Worm (Caenorhabditis elegans) whole organism, early embryonic: ENCODE measurements around the gene F55G11.10.

ENCODE experiments used
- B0310.2 ChIP-seq: sonication (generic microtip); optimal IDR thresholded peaks from 2 replicates; lab custom pipeline; 2016; ENCODE audit warnings: mild to moderate bottlenecking, missing genetic modification characterization, missing compliant biosample characterization
- F13C5.2 ChIP-seq: sonication (generic microtip); optimal IDR thresholded peaks from 2 replicates; lab custom pipeline; 2017; ENCODE audit warnings: mild to moderate bottlenecking, missing genetic modification characterization, inconsistent platforms, missing compliant biosample characterization
- aly-1 ChIP-seq: sonication (generic microtip); optimal IDR thresholded peaks from 2 replicates; lab custom pipeline; 2016; ENCODE audit warnings: missing genetic modification characterization, missing compliant biosample characterization
- ama-1 ChIP-seq: fragments of 150-350 bp; optimal IDR thresholded peaks from 2 replicates; lab custom pipeline; 2014
- ceh-13 ChIP-seq: fragments of 200-800 bp; sonication (Bioruptor generic); optimal IDR thresholded peaks from 2 replicates; lab custom pipeline; 2018; ENCODE audit warnings: mild to moderate bottlenecking, missing genetic modification characterization, missing compliant biosample characterization
- ceh-36 ChIP-seq: sonication (generic microtip); optimal IDR thresholded peaks from 2 replicates; lab custom pipeline; 2016; ENCODE audit warnings: missing genetic modification characterization, inconsistent platforms, missing compliant biosample characterization
- ets-7 ChIP-seq: sonication (generic microtip); optimal IDR thresholded peaks from 2 replicates; lab custom pipeline; 2016; ENCODE audit warnings: missing genotype, missing genetic modification characterization, missing compliant biosample characterization
- flt-1 ChIP-seq: fragments of 200-800 bp; sonication (Bioruptor generic); IDR thresholded peaks from 2 replicates; pipeline ENCODE4 v1.3.6; 2022; ENCODE audit warnings: missing genetic modification characterization, missing compliant biosample characterization
- hmbx-1 ChIP-seq: sonication (generic microtip); optimal IDR thresholded peaks from 2 replicates; lab custom pipeline; 2016; ENCODE audit warnings: mild to moderate bottlenecking, missing genetic modification characterization, missing compliant biosample characterization
- hmg-4 ChIP-seq: fragments of 200-800 bp; sonication (Bioruptor generic); optimal IDR thresholded peaks from 2 replicates; lab custom pipeline; 2018; ENCODE audit warnings: mild to moderate bottlenecking, missing genetic modification characterization, missing compliant biosample characterization
- hnd-1 ChIP-seq: sonication (generic microtip); optimal IDR thresholded peaks from 2 replicates; lab custom pipeline; 2016; ENCODE audit warnings: missing genetic modification characterization, missing compliant biosample characterization
- pes-1 ChIP-seq: fragments of 200-800 bp; sonication (Bioruptor generic); IDR thresholded peaks from 2 replicates; pipeline ENCODE4 v1.3.6; 2022; ENCODE audit warnings: missing genetic modification reagents, missing genetic modification characterization, missing compliant biosample characterization
- scrt-1 ChIP-seq: fragments of 200-800 bp; sonication (Bioruptor generic); IDR thresholded peaks from 2 replicates; pipeline ENCODE4 v1.3.6; 2022; ENCODE audit warnings: missing genetic modification characterization, missing compliant biosample characterization
- sea-1 ChIP-seq: fragments of 200-800 bp; sonication (Bioruptor generic); conservative IDR thresholded peaks from 2 replicates; pipeline ENCODE4 v1.3.6; 2022; ENCODE audit warnings: missing genetic modification characterization, missing compliant biosample characterization
- tbx-11 ChIP-seq: fragments of 200-800 bp; sonication (Bioruptor generic); IDR thresholded peaks from 2 replicates; pipeline ENCODE4 v1.3.6; 2022; ENCODE audit warnings: missing genetic modification characterization, missing compliant biosample characterization
- tbx-37 ChIP-seq: fragments of 200-800 bp; sonication (Bioruptor generic); conservative IDR thresholded peaks from 2 replicates; pipeline ENCODE4 v1.3.6; 2022; ENCODE audit warnings: missing genetic modification reagents, missing genetic modification characterization, missing compliant biosample characterization
- tra-4 ChIP-seq: sonication (generic microtip); optimal IDR thresholded peaks from 2 replicates; lab custom pipeline; 2017; ENCODE audit warnings: missing genetic modification characterization, missing compliant biosample characterization

F55G11.10 gene

ce11 chrIV:12911990-12912389 is 36.6 kb upstream of the F55G11.10 start, which contains the start of gene K08D8.5:
K08D8.5 (minus strand) TSS chrIV:12912129.
- TF ChIP-seq aly-1 (tag; lab: Kevin White, UChicago), result no peak
- no peak for TF ChIP-seq pes-1 (GFP tag; lab: Robert Waterston, UW)
- no peak for TF ChIP-seq ets-7
- no peak for TF ChIP-seq hnd-1
- TF ChIP-seq hmg-4, result no peak
- no peak for TF ChIP-seq ceh-13
- no peak for TF ChIP-seq tbx-37 (GFP tag; lab: Robert Waterston, UW)
- no peak for TF ChIP-seq flt-1 (GFP tag; lab: Robert Waterston, UW)
- TF ChIP-seq hmbx-1 (tag; lab: Kevin White, UChicago), result no peak
- TF ChIP-seq scrt-1, result no peak
- no peak for TF ChIP-seq B0310.2
- no peak for TF ChIP-seq ceh-36

- TF ChIP-seq ets-7 (no peak), tbx-37 (GFP tag; lab: Robert Waterston, UW) (no peak), ceh-36 (no peak), aly-1 (tag; lab: Kevin White, UChicago) (no peak), hmbx-1 (tag; lab: Kevin White, UChicago) (no peak), hnd-1 (no peak), ceh-13 (no peak), tra-4 (tag; lab: Kevin White, UChicago) (no peak), sea-1 (no peak), ama-1 (lab: Kevin White, UChicago) (no peak), tbx-11 (GFP tag; lab: Robert Waterston, UW) (no peak), pes-1 (GFP tag; lab: Robert Waterston, UW) (no peak), scrt-1 (no peak), flt-1 (GFP tag; lab: Robert Waterston, UW) (no peak), B0310.2 (no peak), hmg-4 (no peak), F13C5.2 (no peak)
Measured at ce11 chrIV:12914532-12915019, 34.0 kb upstream of the F55G11.10 start, which contains the start of gene irg-6. irg-6 (minus strand) TSS chrIV:12914969.

ce11 chrIV:12915479-12915878 is 33.1 kb upstream of the F55G11.10 start, which contains the start of gene srz-15:
srz-15 (plus strand) TSS chrIV:12915779.
- TF ChIP-seq ceh-13 (no peak), B0310.2 (no peak), ceh-36 (no peak), hnd-1 (no peak), aly-1 (tag; lab: Kevin White, UChicago) (no peak), sea-1 (no peak), ets-7 (no peak), hmbx-1 (tag; lab: Kevin White, UChicago) (no peak), flt-1 (GFP tag; lab: Robert Waterston, UW) (no peak), ama-1 (lab: Kevin White, UChicago) (no peak), scrt-1 (no peak), tbx-37 (GFP tag; lab: Robert Waterston, UW) (no peak), tbx-11 (GFP tag; lab: Robert Waterston, UW) (no peak), tra-4 (tag; lab: Kevin White, UChicago) (no peak), pes-1 (GFP tag; lab: Robert Waterston, UW) (no peak), F13C5.2 (no peak), hmg-4 (no peak)

ce11 chrIV:12918256-12918655 is 30.3 kb upstream of the F55G11.10 start, which contains the start of gene C32H11.3:
C32H11.3 (plus strand) TSS chrIV:12918556.
- no peak for TF ChIP-seq aly-1 (tag; lab: Kevin White, UChicago)
- no peak for TF ChIP-seq pes-1 (GFP tag; lab: Robert Waterston, UW)
- no peak for TF ChIP-seq tbx-37 (GFP tag; lab: Robert Waterston, UW)
- no peak for TF ChIP-seq scrt-1
- no peak for TF ChIP-seq hmbx-1 (tag; lab: Kevin White, UChicago)
- no peak for TF ChIP-seq hnd-1
- no peak for TF ChIP-seq tra-4 (tag; lab: Kevin White, UChicago)

ce11 chrIV:12920553-12920952 is 28.0 kb upstream of the F55G11.10 start:
- TF ChIP-seq flt-1 (GFP tag; lab: Robert Waterston, UW) (no peak), tbx-11 (GFP tag; lab: Robert Waterston, UW) (no peak), scrt-1 (no peak)

- no peak for TF ChIP-seq hmg-4
- TF ChIP-seq F13C5.2, result no peak
- TF ChIP-seq tbx-37 (GFP tag; lab: Robert Waterston, UW), result no peak
- no peak for TF ChIP-seq ets-7
- no peak for TF ChIP-seq scrt-1
- TF ChIP-seq flt-1 (GFP tag; lab: Robert Waterston, UW), result no peak
Measured at ce11 chrIV:12921027-12921426, 27.5 kb upstream of the F55G11.10 start, which contains the start of gene C32H11.4. C32H11.4 (plus strand) TSS chrIV:12921264.

- no peak for TF ChIP-seq hnd-1
- no peak for TF ChIP-seq pes-1 (GFP tag; lab: Robert Waterston, UW)
- TF ChIP-seq tbx-11 (GFP tag; lab: Robert Waterston, UW), result no peak
- TF ChIP-seq ets-7, result no peak
- no peak for TF ChIP-seq ceh-13
- TF ChIP-seq ceh-36, result no peak
- TF ChIP-seq F13C5.2, result no peak
- TF ChIP-seq B0310.2, result no peak
- no peak for TF ChIP-seq aly-1 (tag; lab: Kevin White, UChicago)
- no peak for TF ChIP-seq sea-1
- TF ChIP-seq scrt-1, result no peak
- no peak for TF ChIP-seq ama-1 (lab: Kevin White, UChicago)
- no peak for TF ChIP-seq tbx-37 (GFP tag; lab: Robert Waterston, UW)
Measured at ce11 chrIV:12924332-12924731, 24.2 kb upstream of the F55G11.10 start, which contains the start of gene srlf-4. srlf-4 (minus strand) TSS chrIV:12924432.

ce11 chrIV:12926639-12927038 is 21.9 kb upstream of the F55G11.10 start, which contains the start of gene srlf-5:
srlf-5 (minus strand) TSS chrIV:12926739.
- TF ChIP-seq tra-4 (tag; lab: Kevin White, UChicago) (no peak), hmg-4 (no peak), tbx-11 (GFP tag; lab: Robert Waterston, UW) (no peak), ets-7 (no peak), aly-1 (tag; lab: Kevin White, UChicago) (no peak)
